Worm (Caenorhabditis elegans): ENCODE results near the gene C17C3.3.
A peak's percentile ranks its signal among the peaks of the same experiment; 100 is the strongest.

DNA sequence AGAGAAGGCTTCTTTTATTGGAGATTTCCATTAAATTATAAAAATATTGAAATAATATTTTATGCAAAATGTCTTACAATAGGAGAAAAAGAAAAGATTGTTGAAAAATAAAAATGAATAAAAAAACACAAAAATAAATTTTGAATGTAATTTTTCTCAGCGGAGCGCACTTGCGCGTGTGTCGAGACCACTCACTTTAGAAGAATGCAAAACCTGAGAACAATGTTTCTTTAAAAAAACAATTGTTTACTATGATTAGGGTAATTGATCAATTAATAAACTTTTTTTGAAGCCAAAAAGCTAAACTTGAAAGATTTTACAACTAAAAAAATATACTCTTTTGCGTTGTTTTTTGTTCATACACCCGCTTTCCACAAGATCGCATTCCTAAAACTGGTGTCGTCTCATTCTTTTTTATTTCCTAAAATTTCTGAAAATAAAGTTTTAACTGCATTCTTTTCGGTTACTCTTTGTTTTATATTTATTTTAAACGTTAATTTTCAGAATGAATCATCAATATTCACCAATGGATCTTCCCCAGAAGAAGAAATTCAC is 32.8 kb downstream of the C17C3.3 start, which contains the start of gene ttc-4:
- no peak for TF ChIP-seq aly-2 (tag; optimal IDR thresholded peaks at IDR 0.05)
- no peak for TF ChIP-seq mdl-1 (tag; optimal IDR thresholded peaks at IDR 0.05)
- no peak for TF ChIP-seq aha-1 (tag; optimal IDR thresholded peaks at IDR 0.05)
- no peak for TF ChIP-seq nhr-84 (tag; optimal IDR thresholded peaks at IDR 0.05)
- TF ChIP-seq lsy-2 (tag; optimal IDR thresholded peaks at IDR 0.05) = peak; percentile 5 to 82
- peak; percentile 23 for TF ChIP-seq tbx-2 (tag; optimal IDR thresholded peaks at IDR 0.05)
- no peak for TF ChIP-seq unc-62 (GFP tag; optimal IDR thresholded peaks at IDR 0.05)
- TF ChIP-seq lin-13 (GFP tag; optimal IDR thresholded peaks at IDR 0.05) = no peak
- TF ChIP-seq elt-2 (tag; optimal IDR thresholded peaks at IDR 0.05) = peak; percentile 8
- no peak for TF ChIP-seq nhr-76 (tag; optimal IDR thresholded peaks at IDR 0.05)
